Worm (Caenorhabditis elegans) whole organism, L4/young adult: ENCODE results near the gene taf-3.

ENCODE experiments used
- dao-5 ChIP-seq: sonication (generic microtip); optimal IDR thresholded peaks from 2 replicates; lab custom pipeline; 2016; ENCODE audit warnings: missing genotype, missing genetic modification characterization, moderate library complexity, missing compliant biosample characterization
- him-1 ChIP-seq: sonication (generic microtip); optimal IDR thresholded peaks from 2 replicates; lab custom pipeline; 2016; ENCODE audit warnings: missing genotype, missing genetic modification reagents, missing genetic modification characterization, missing compliant biosample characterization

DNA sequence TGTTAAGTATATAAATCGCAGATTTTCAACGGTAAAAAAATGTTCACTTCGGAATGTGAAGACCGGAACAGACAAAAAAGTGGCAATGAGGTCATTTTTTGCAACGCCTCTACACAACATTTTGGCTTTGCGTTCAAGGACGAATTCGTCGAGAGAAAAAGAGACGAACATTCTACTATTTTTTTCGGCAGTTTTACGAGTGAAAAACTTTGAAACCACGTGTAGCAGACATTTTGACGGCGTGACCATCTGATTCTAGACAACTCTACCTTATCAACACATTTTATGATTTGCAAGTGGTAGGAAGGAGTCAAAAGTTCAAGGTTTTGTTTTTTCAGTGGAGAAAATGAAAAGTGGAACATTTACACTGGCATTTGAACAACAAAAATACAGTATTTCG is 41.7 kb upstream of the taf-3 start:
- TF ChIP-seq him-1 (no peak), dao-5 (no peak)
